Worm (Caenorhabditis elegans) whole organism, L2 larva: Measurements from ENCODE around the gene T20D3.14.

Experiments
- ZK546.5 ChIP-seq: sonication (generic microtip); optimal IDR thresholded peaks from 2 replicates; lab custom pipeline; 2017; ENCODE audit warnings: missing biosample characterization, missing genetic modification characterization
- ama-1 ChIP-seq: fragments of 150-350 bp; optimal IDR thresholded peaks from 2 replicates; lab custom pipeline; 2018; ENCODE audit warnings: inconsistent platforms
- ceh-82 ChIP-seq: fragments of 150-350 bp; optimal IDR thresholded peaks from 2 replicates; lab custom pipeline; 2014; ENCODE audit warnings: missing biosample characterization, missing genetic modification characterization
- dmd-4 ChIP-seq: sonication (generic microtip); optimal IDR thresholded peaks from 2 replicates; lab custom pipeline; 2017; ENCODE audit warnings: missing biosample characterization, missing genetic modification characterization
- egl-27 ChIP-seq: sonication (generic microtip); optimal IDR thresholded peaks from 3 replicates; lab custom pipeline; 2017; ENCODE audit warnings: missing biosample characterization, missing genetic modification reagents, missing genetic modification characterization
- lin-39 ChIP-seq: fragments of 150-350 bp; optimal IDR thresholded peaks from 2 replicates; lab custom pipeline; 2014; ENCODE audit warnings: missing biosample characterization, missing genetic modification reagents, missing genetic modification characterization
- mdl-1 ChIP-seq, 2 experiments: fragments of 150-350 bp in 1 of 2; sonication (generic microtip) in 1 of 2; optimal IDR thresholded peaks; 2 replicates each; lab custom pipeline; 2017; ENCODE audit warnings: missing biosample characterization in 2 of 2, missing genetic modification characterization in 2 of 2
- nhr-12 ChIP-seq: fragments of 150-350 bp; optimal IDR thresholded peaks from 2 replicates; lab custom pipeline; 2014; ENCODE audit warnings: missing biosample characterization, missing genetic modification characterization
- nhr-21 ChIP-seq: fragments of 150-350 bp; optimal IDR thresholded peaks from 2 replicates; lab custom pipeline; 2014; ENCODE audit warnings: missing biosample characterization, missing genetic modification characterization
- zag-1 ChIP-seq: fragments of 150-350 bp; optimal IDR thresholded peaks from 2 replicates; lab custom pipeline; 2014; ENCODE audit warnings: missing biosample characterization, missing genetic modification characterization
- ztf-4 ChIP-seq: fragments of 150-350 bp; optimal IDR thresholded peaks from 2 replicates; lab custom pipeline; 2014; ENCODE audit warnings: missing biosample characterization, missing genetic modification characterization

DNA sequence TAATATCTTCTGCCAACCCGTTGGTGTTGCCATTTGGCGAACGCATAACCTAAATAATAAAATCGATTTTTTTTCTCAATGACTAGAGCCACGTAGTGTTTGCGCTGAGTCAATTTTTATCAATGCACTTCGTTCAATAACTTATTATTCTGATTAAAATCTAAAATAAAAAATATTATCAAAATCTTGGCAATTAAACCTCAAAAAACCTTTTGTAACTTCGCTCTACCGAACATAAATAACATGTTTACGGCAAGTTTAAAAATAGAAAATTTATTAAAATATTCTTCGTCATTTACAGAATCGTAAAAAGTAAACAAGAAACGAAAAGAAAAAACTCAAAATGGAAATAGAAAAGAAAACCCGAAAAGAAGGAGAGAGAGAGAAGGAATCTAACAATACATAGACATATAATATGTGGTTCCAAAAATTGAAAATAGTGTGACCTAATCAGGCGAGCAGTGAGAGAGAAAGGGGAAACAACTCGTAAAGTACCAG, 7.4 kb upstream of the T20D3.14 start, which contains the start of gene pigc-1:
- no peak for TF ChIP-seq ZK546.5 (tag; lab: Kevin White, UChicago)
- TF ChIP-seq dmd-4 = no peak
- no peak for TF ChIP-seq egl-27 (tag; lab: Kevin White, UChicago)
- TF ChIP-seq nhr-12 (tag; lab: Kevin White, UChicago) = no peak
- no peak for TF ChIP-seq ceh-82 (tag; lab: Kevin White, UChicago)
- TF ChIP-seq ama-1 (lab: Kevin White, UChicago) = no peak
- TF ChIP-seq ztf-4 (tag; lab: Kevin White, UChicago) = no peak
- no peak for TF ChIP-seq lin-39
- TF ChIP-seq zag-1 (tag; lab: Kevin White, UChicago) = no peak
- no peak for TF ChIP-seq mdl-1 (tag; optimal IDR thresholded peaks at IDR 0.05; lab: Kevin White, UChicago)
- no peak for TF ChIP-seq nhr-21 (tag; lab: Kevin White, UChicago)
